Worm (Caenorhabditis elegans): ENCODE results near the gene C09G9.1.

DNA sequence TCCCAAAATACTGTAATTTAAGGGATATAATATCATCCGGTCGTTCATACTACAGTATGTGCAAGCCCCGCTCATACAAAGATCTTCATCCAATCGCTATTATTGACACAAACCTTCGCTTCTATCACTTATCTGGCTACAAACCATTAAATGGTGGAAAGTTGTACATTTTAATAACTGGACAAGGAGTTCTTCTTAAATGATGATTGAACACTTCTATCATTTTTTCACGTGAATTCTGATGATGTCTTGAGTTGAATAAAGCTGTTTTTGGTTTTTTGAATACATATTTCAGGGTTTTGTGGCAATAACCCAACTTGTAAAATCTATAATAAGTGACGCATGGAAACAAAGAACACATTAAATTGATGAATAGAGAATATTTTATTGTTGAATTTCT, 42.7 kb downstream of the C09G9.1 start:
- TF ChIP-seq tab-1 (GFP tag; IDR thresholded peaks at IDR 0.05): no peak
- no peak for TF ChIP-seq flt-1 (GFP tag; IDR thresholded peaks at IDR 0.05)
- TF ChIP-seq cog-1 (tag; optimal IDR thresholded peaks at IDR 0.05): no peak
- no peak for TF ChIP-seq T22C8.4 (GFP tag; IDR thresholded peaks at IDR 0.05)

Measured in whole organism, midembryonic.